Worm (Caenorhabditis elegans) whole organism, L1 larva: ENCODE results near the gene Y51H4A.8.

Experiments used
- aly-2 ChIP-seq: fragments of 150-350 bp; optimal IDR thresholded peaks from 2 replicates; lab custom pipeline; 2014; ENCODE audit warnings: missing biosample characterization, missing genetic modification characterization
- efl-1 ChIP-seq, 4 experiments: fragments of 150-350 bp; optimal IDR thresholded peaks in 3 of 4; peaks in 1 of 4; 1 replicate in 1 of 4; 2 replicates in 3 of 4; lab custom pipeline; 2014; ENCODE audit warnings: missing biosample characterization in 2 of 4, missing genetic modification characterization in 2 of 4, missing genetic modification reagents in 2 of 4
- elt-2 ChIP-seq: sonication (generic microtip); optimal IDR thresholded peaks from 2 replicates; lab custom pipeline; 2016; ENCODE audit warnings: missing genetic modification characterization, mild to moderate bottlenecking, inconsistent platforms, missing compliant biosample characterization, missing genetic modification reagents
- fkh-4 ChIP-seq: sonication (generic microtip); optimal IDR thresholded peaks from 2 replicates; lab custom pipeline; 2016; ENCODE audit warnings: missing compliant biosample characterization, missing genetic modification characterization, borderline replicate concordance
- tbx-2 ChIP-seq: sonication (generic microtip); optimal IDR thresholded peaks from 2 replicates; lab custom pipeline; 2016; ENCODE audit warnings: missing genetic modification characterization, missing compliant biosample characterization
- ztf-11 ChIP-seq, 2 experiments: sonication (generic microtip); optimal IDR thresholded peaks; 2 replicates each; lab custom pipeline; 2016 to 2017; ENCODE audit warnings: missing genetic modification characterization in 2 of 2, missing biosample characterization in 1 of 2, missing compliant biosample characterization in 1 of 2
- ztf-4 ChIP-seq: fragments of 150-350 bp; optimal IDR thresholded peaks from 2 replicates; lab custom pipeline; 2014; ENCODE audit warnings: missing biosample characterization, missing genetic modification characterization

DNA sequence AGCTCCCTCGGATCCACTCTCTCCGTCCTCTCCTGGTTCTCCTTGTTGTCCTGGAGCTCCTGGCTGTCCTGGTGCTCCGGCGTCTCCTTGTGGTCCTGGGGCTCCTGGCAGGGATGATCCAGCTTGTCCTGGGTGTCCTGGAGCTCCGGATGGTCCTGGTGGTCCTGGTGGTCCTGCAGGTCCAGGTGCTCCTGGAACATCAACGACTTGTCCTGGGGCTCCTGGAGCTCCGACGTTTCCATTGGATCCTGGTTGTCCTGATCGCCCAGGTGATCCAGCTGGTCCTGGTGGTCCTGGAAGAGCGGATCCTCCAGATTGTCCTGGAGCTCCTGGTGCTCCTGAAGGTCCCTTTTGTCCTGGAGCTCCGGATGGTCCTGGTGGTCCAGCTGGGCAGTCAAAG lies 23.2 kb upstream of the Y51H4A.8 start:
- TF ChIP-seq fkh-4 (tag; lab: Kevin White, UChicago) (no peak), efl-1 (optimal IDR thresholded peaks at IDR 0.05; lab: Kevin White, UChicago) (no peak), efl-1 (GFP tag; optimal IDR thresholded peaks at IDR 0.05 in 1 of 2; lab: Kevin White, UChicago) (peak in 1 of 2 experiments; percentile 23), ztf-4 (tag; lab: Kevin White, UChicago) (no peak), ztf-11 (tag; optimal IDR thresholded peaks at IDR 0.05; lab: Kevin White, UChicago) (no peak), aly-2 (tag; lab: Kevin White, UChicago) (no peak), tbx-2 (tag; lab: Kevin White, UChicago) (no peak), elt-2 (no peak)
